Fruit fly (Drosophila melanogaster) whole organism, embryonic: ENCODE results near the gene CG32700.

Experiments
- Atf-2 ChIP-seq: fragments of 200-800 bp; sonication (Bioruptor generic); optimal IDR thresholded peaks from 2 replicates; lab custom pipeline; 2016; ENCODE audit warnings: missing biosample characterization, missing genetic modification characterization
- BEAF-32 ChIP-seq: fragments of 200-800 bp; sonication (Bioruptor generic); optimal IDR thresholded peaks from 3 replicates; lab custom pipeline; 2017; ENCODE audit warnings: missing biosample characterization, missing genetic modification characterization, mild to moderate bottlenecking, moderate library complexity, missing genetic modification reagents
- CG10366 ChIP-seq: fragments of 200-800 bp; sonication (Bioruptor generic); IDR thresholded peaks from 2 replicates; pipeline ENCODE4 v1.3.6; 2022; ENCODE audit warnings: missing biosample characterization, missing genetic modification characterization
- CG10431 ChIP-seq: fragments of 200-800 bp; sonication (Bioruptor generic); optimal IDR thresholded peaks from 3 replicates; lab custom pipeline; 2018; ENCODE audit warnings: missing biosample characterization, mild to moderate bottlenecking, missing genetic modification characterization
- CG11456 ChIP-seq: fragments of 200-800 bp; sonication (Bioruptor generic); IDR thresholded peaks from 3 replicates; pipeline ENCODE4 v1.3.6; 2022; ENCODE audit warnings: missing biosample characterization, missing genetic modification characterization
- CG12659 ChIP-seq: fragments of 200-800 bp; sonication (Bioruptor generic); optimal IDR thresholded peaks from 3 replicates; lab custom pipeline; 2017; ENCODE audit warnings: mild to moderate bottlenecking, missing biosample characterization, missing genetic modification reagents, missing genetic modification characterization
- CG13287 ChIP-seq: fragments of 200-800 bp; sonication (Bioruptor generic); IDR thresholded peaks from 2 replicates; pipeline ENCODE4 v1.3.6; 2022; ENCODE audit warnings: missing biosample characterization, missing genetic modification characterization; ENCODE audit not compliant: partially characterized antibody
- CG13775 ChIP-seq: fragments of 200-800 bp; sonication (Bioruptor generic); optimal IDR thresholded peaks from 3 replicates; lab custom pipeline; 2017; ENCODE audit warnings: missing biosample characterization, mild to moderate bottlenecking, missing genetic modification characterization
- CG14710 ChIP-seq: fragments of 200-800 bp; sonication (Bioruptor generic); optimal IDR thresholded peaks from 3 replicates; lab custom pipeline; 2019; ENCODE audit warnings: missing biosample characterization, mild to moderate bottlenecking, missing genetic modification characterization, moderate library complexity
- CG14860 ChIP-seq: fragments of 200-800 bp; sonication (Bioruptor generic); IDR thresholded peaks from 3 replicates; pipeline ENCODE4 v1.3.6; 2022; ENCODE audit warnings: missing biosample characterization, missing genetic modification characterization; ENCODE audit not compliant: partially characterized antibody
- CG15514 ChIP-seq: fragments of 200-800 bp; sonication (Bioruptor generic); optimal IDR thresholded peaks from 3 replicates; lab custom pipeline; 2017; ENCODE audit warnings: missing biosample characterization, missing genetic modification characterization, mild to moderate bottlenecking, moderate library complexity, missing genetic modification reagents
- CG1603 ChIP-seq: fragments of 200-800 bp; sonication (Bioruptor generic); optimal IDR thresholded peaks from 2 replicates; lab custom pipeline; 2019; ENCODE audit warnings: missing biosample characterization, mild to moderate bottlenecking, missing genetic modification characterization, moderate library complexity
- CG2712 ChIP-seq: fragments of 200-800 bp; optimal IDR thresholded peaks from 3 replicates; lab custom pipeline; 2019; ENCODE audit warnings: missing biosample characterization, mild to moderate bottlenecking, missing genetic modification characterization, moderate library complexity
- CG2889 ChIP-seq: fragments of 200-800 bp; sonication (Bioruptor generic); IDR thresholded peaks from 3 replicates; pipeline ENCODE4 v1.3.6; 2022; ENCODE audit warnings: missing biosample characterization, missing genetic modification characterization
- CG30431 ChIP-seq: fragments of 200-800 bp; sonication (Bioruptor generic); optimal IDR thresholded peaks from 2 replicates; lab custom pipeline; 2017; ENCODE audit warnings: missing biosample characterization, missing genetic modification characterization
- CG4424 ChIP-seq: fragments of 200-800 bp; sonication (Bioruptor generic); optimal IDR thresholded peaks from 3 replicates; lab custom pipeline; 2016; ENCODE audit warnings: missing biosample characterization, missing genetic modification characterization
- CG6654 ChIP-seq: fragments of 200-800 bp; sonication (Bioruptor generic); optimal IDR thresholded peaks from 2 replicates; lab custom pipeline; 2017; ENCODE audit warnings: missing biosample characterization, mild to moderate bottlenecking, missing genetic modification characterization
- Doc3 ChIP-seq: fragments of 200-800 bp; sonication (Bioruptor generic); IDR thresholded peaks from 3 replicates; pipeline ENCODE4 v1.3.6; 2022; ENCODE audit warnings: missing biosample characterization, missing genetic modification characterization; ENCODE audit not compliant: partially characterized antibody
- Dp ChIP-seq: fragments of 200-800 bp; sonication (Bioruptor generic); optimal IDR thresholded peaks from 2 replicates; lab custom pipeline; 2018; ENCODE audit warnings: missing biosample characterization, mild to moderate bottlenecking, missing genetic modification characterization, moderate library complexity
- Dref ChIP-seq: fragments of 200-800 bp; sonication (Bioruptor generic); IDR thresholded peaks from 2 replicates; pipeline ENCODE4 v1.3.6; 2022; ENCODE audit warnings: missing biosample characterization, missing genetic modification characterization
- H2.0 ChIP-seq: fragments of 200-800 bp; sonication (Bioruptor generic); IDR thresholded peaks from 2 replicates; pipeline ENCODE4 v1.3.6; 2022; ENCODE audit warnings: missing biosample characterization, missing genetic modification characterization
- HLH3B ChIP-seq: fragments of 200-800 bp; sonication (Bioruptor generic); IDR thresholded peaks from 2 replicates; pipeline ENCODE4 v1.3.6; 2022; ENCODE audit warnings: missing biosample characterization, missing genetic modification characterization
- Hmr ChIP-seq: fragments of 200-800 bp; sonication (Bioruptor generic); optimal IDR thresholded peaks from 3 replicates; lab custom pipeline; 2017; ENCODE audit warnings: mild to moderate bottlenecking, missing biosample characterization, missing genetic modification reagents, missing genetic modification characterization
- MBD-R2 ChIP-seq: fragments of 200-800 bp; sonication (Bioruptor generic); IDR thresholded peaks from 2 replicates; pipeline ENCODE4 v1.3.6; 2022; ENCODE audit warnings: missing biosample characterization, missing genetic modification characterization
- Med ChIP-seq: fragments of 200-800 bp; sonication (Bioruptor generic); peaks from one replicate; lab custom pipeline; 2016; ENCODE audit warnings: missing biosample characterization, missing genetic modification characterization, mild to moderate bottlenecking, inconsistent platforms, moderate library complexity
- Pdp1 ChIP-seq, 2 experiments: fragments of 200-800 bp; sonication (Bioruptor generic); optimal IDR thresholded peaks; 3 replicates each; lab custom pipeline; 2016; ENCODE audit warnings: missing biosample characterization in 2 of 2, missing genetic modification characterization in 2 of 2, mild to moderate bottlenecking in 1 of 2, moderate library complexity in 1 of 2
- Ravus ChIP-seq: fragments of 200-800 bp; sonication (Bioruptor generic); IDR thresholded peaks from 2 replicates; pipeline ENCODE4 v1.3.6; 2022; ENCODE audit warnings: missing biosample characterization, missing genetic modification characterization
- Scr ChIP-seq: fragments of 200-800 bp; sonication (Bioruptor generic); IDR thresholded peaks from 2 replicates; pipeline ENCODE4 v1.3.6; 2022; ENCODE audit warnings: missing biosample characterization, missing genetic modification characterization; ENCODE audit not compliant: partially characterized antibody
- Sry-β ChIP-seq: fragments of 200-800 bp; sonication (Bioruptor generic); optimal IDR thresholded peaks from 2 replicates; lab custom pipeline; 2018; ENCODE audit warnings: missing biosample characterization, mild to moderate bottlenecking, missing genetic modification characterization, moderate library complexity
- TFAM ChIP-seq: fragments of 200-800 bp; sonication (Bioruptor generic); optimal IDR thresholded peaks from 2 replicates; lab custom pipeline; 2017; ENCODE audit warnings: missing biosample characterization, missing genetic modification characterization, inconsistent platforms
- Xbp1 ChIP-seq: fragments of 200-800 bp; sonication (Bioruptor generic); optimal IDR thresholded peaks from 3 replicates; lab custom pipeline; 2016; ENCODE audit warnings: missing biosample characterization, mild to moderate bottlenecking, missing genetic modification characterization
- ase ChIP-seq: fragments of 200-800 bp; sonication (Bioruptor generic); IDR thresholded peaks from 3 replicates; pipeline ENCODE4 v1.3.6; 2022; ENCODE audit warnings: missing biosample characterization, missing genetic modification characterization
- bcd ChIP-seq: fragments of 200-800 bp; sonication (Bioruptor generic); optimal IDR thresholded peaks from 2 replicates; lab custom pipeline; 2017; ENCODE audit warnings: missing biosample characterization, mild to moderate bottlenecking, missing genetic modification characterization
- croc ChIP-seq: fragments of 200-800 bp; sonication (Bioruptor generic); conservative IDR thresholded peaks from 3 replicates; pipeline ENCODE4 v1.3.6; 2022; ENCODE audit warnings: missing biosample characterization, missing genetic modification characterization
- ftz-f1 ChIP-seq: fragments of 200-800 bp; sonication (Bioruptor generic); optimal IDR thresholded peaks from 2 replicates; lab custom pipeline; 2016; ENCODE audit warnings: missing biosample characterization, missing genetic modification characterization
- gce ChIP-seq: fragments of 200-800 bp; sonication (Bioruptor generic); IDR thresholded peaks from 3 replicates; pipeline ENCODE4 v1.3.6; 2022; ENCODE audit warnings: missing biosample characterization, missing genetic modification characterization
- gfzf ChIP-seq: fragments of 200-800 bp; sonication (Bioruptor generic); optimal IDR thresholded peaks from 2 replicates; lab custom pipeline; 2016; ENCODE audit warnings: missing biosample characterization, mild to moderate bottlenecking, missing genetic modification characterization, moderate library complexity
- grau ChIP-seq: fragments of 200-800 bp; optimal IDR thresholded peaks from 3 replicates; lab custom pipeline; 2019; ENCODE audit warnings: missing biosample characterization, mild to moderate bottlenecking, missing genetic modification characterization, moderate library complexity
- insv ChIP-seq, 2 experiments: fragments of 200-800 bp; sonication (Bioruptor generic); optimal IDR thresholded peaks; 3 replicates each; lab custom pipeline; 2016 to 2018; ENCODE audit warnings: missing biosample characterization in 2 of 2, missing genetic modification characterization in 2 of 2
- mam ChIP-seq: fragments of 200-800 bp; sonication (Bioruptor generic); optimal IDR thresholded peaks from 3 replicates; lab custom pipeline; 2016; ENCODE audit warnings: missing biosample characterization, missing genetic modification characterization
- nerfin-2 ChIP-seq: fragments of 200-800 bp; sonication (Bioruptor generic); IDR thresholded peaks from 2 replicates; pipeline ENCODE4 v1.3.6; 2022; ENCODE audit warnings: missing biosample characterization, missing genetic modification characterization; ENCODE audit not compliant: partially characterized antibody
- pho ChIP-seq: fragments of 200-800 bp; sonication (Bioruptor generic); optimal IDR thresholded peaks from 2 replicates; lab custom pipeline; 2016; ENCODE audit warnings: missing biosample characterization, missing genetic modification characterization
- psq ChIP-seq: fragments of 200-800 bp; sonication (Bioruptor generic); optimal IDR thresholded peaks from 2 replicates; lab custom pipeline; 2017; ENCODE audit warnings: missing biosample characterization, missing genetic modification characterization
- repo ChIP-seq: fragments of 200-800 bp; sonication (Bioruptor generic); optimal IDR thresholded peaks from 2 replicates; lab custom pipeline; 2016; ENCODE audit warnings: missing biosample characterization, missing genetic modification characterization
- slou ChIP-seq: fragments of 200-800 bp; sonication (Bioruptor generic); optimal IDR thresholded peaks from 3 replicates; lab custom pipeline; 2016; ENCODE audit warnings: missing biosample characterization, missing genetic modification characterization
- so ChIP-seq: fragments of 200-800 bp; sonication (Bioruptor generic); IDR thresholded peaks from 3 replicates; pipeline ENCODE4 v1.3.6; 2022; ENCODE audit warnings: missing biosample characterization, missing genetic modification characterization
- tgo ChIP-seq: fragments of 200-800 bp; sonication (Bioruptor generic); IDR thresholded peaks from 3 replicates; pipeline ENCODE4 v1.3.6; 2022; ENCODE audit warnings: missing biosample characterization, missing genetic modification characterization
- twi ChIP-seq: fragments of 200-800 bp; optimal IDR thresholded peaks from 2 replicates; lab custom pipeline; 2019; ENCODE audit warnings: missing biosample characterization, mild to moderate bottlenecking, missing genetic modification characterization, moderate library complexity
- zf30C ChIP-seq: fragments of 200-800 bp; sonication (Bioruptor generic); optimal IDR thresholded peaks from 3 replicates; lab custom pipeline; 2018; ENCODE audit warnings: missing biosample characterization, mild to moderate bottlenecking, missing genetic modification characterization

The CG32700 gene

DNA sequence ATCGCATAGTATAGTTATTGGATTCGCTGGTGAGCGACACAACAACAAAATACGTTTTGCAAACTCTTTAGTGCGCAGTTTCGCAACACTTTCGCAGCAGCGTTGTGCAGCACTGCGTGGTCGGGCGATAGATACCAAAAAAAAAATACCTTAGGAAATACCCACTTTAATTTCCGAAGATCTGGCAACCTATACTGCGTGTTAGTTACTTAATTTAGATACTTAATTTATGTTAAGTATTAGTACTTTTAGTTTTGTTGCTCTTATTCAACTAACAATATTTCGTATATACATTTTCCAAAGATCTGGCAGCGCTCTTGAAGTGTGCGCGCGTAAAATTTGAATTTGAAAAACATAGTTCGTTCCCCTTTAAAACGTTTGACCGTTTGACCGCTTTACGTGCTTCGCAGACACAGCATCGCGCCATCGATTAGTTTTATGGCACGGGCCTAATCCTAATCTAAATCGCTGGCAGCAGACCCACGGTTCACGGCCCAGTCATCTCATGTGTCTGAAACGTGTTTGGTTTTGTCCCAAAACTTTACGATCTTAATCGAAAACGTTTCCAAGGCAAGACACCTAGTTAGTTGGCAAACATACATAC is 29.4 kb upstream of the CG32700 start, which contains the start of gene LPCAT (continued):
- no peak for TF ChIP-seq insv (GFP tag; optimal IDR thresholded peaks at IDR 0.05; lab: Kevin White, UChicago)
- TF ChIP-seq CG10366 (GFP tag; lab: Robert Waterston, UW): peak; percentile 76
- peak; percentile 80 for TF ChIP-seq Doc3
- TF ChIP-seq Scr (GFP tag; lab: Robert Waterston, UW): peak; percentile 82
- peak; percentile 28 for TF ChIP-seq grau (tag; lab: Kevin White, UChicago)
- peak; percentile 88 for TF ChIP-seq CG15514 (GFP tag; lab: Kevin White, UChicago)
- TF ChIP-seq ftz-f1 (GFP tag; lab: Kevin White, UChicago): no peak
- TF ChIP-seq repo (GFP tag; lab: Kevin White, UChicago): peak; percentile 66
- TF ChIP-seq Dref (GFP tag; lab: Robert Waterston, UW): peak; percentile 53
- peak; percentile 76 to 89 for TF ChIP-seq Pdp1 (GFP tag; optimal IDR thresholded peaks at IDR 0.05; lab: Kevin White, UChicago)
- peak; percentile 90 for TF ChIP-seq mam (GFP tag; lab: Kevin White, UChicago)
- TF ChIP-seq H2.0 (GFP tag; lab: Robert Waterston, UW): peak; percentile 78
- TF ChIP-seq CG13287 (GFP tag; lab: Robert Waterston, UW): peak; percentile 90
- TF ChIP-seq nerfin-2 (GFP tag; lab: Robert Waterston, UW): peak; percentile 48
- TF ChIP-seq CG4424 (GFP tag; lab: Kevin White, UChicago): peak; percentile 62
- peak; percentile 94 for TF ChIP-seq Med (GFP tag; lab: Kevin White, UChicago)
- TF ChIP-seq CG12659 (GFP tag; lab: Kevin White, UChicago): peak; percentile 73
- TF ChIP-seq CG14860 (GFP tag; lab: Robert Waterston, UW): peak; percentile 49; the same call in 1 of the 3 replicates
- TF ChIP-seq Atf-2 (GFP tag; lab: Kevin White, UChicago): peak; percentile 34
- peak; percentile 54 for TF ChIP-seq CG13775 (GFP tag; lab: Kevin White, UChicago)
- TF ChIP-seq CG2712: peak; percentile 40
- peak; percentile 37 for TF ChIP-seq CG30431 (GFP tag; lab: Kevin White, UChicago)
- TF ChIP-seq twi (tag; lab: Kevin White, UChicago): no peak
- TF ChIP-seq TFAM (GFP tag; lab: Kevin White, UChicago): no peak
- TF ChIP-seq gfzf: peak; percentile 54
- TF ChIP-seq croc (GFP tag; lab: Robert Waterston, UW): peak; percentile 56
- peak; percentile 5; the same call in 1 of the 2 replicates for TF ChIP-seq Ravus (GFP tag; lab: Robert Waterston, UW)
- TF ChIP-seq Dp (GFP tag; lab: Kevin White, UChicago): peak; percentile 86
- TF ChIP-seq CG11456 (GFP tag; lab: Robert Waterston, UW): peak; percentile 85
- TF ChIP-seq CG2889 (GFP tag; lab: Robert Waterston, UW): peak; percentile 81
- TF ChIP-seq Hmr (GFP tag; lab: Kevin White, UChicago): peak; percentile 79
- TF ChIP-seq bcd: peak; percentile 86
- no peak for TF ChIP-seq psq
- peak; percentile 58 for TF ChIP-seq CG1603 (tag; lab: Kevin White, UChicago)
- peak; percentile 85 for TF ChIP-seq CG14710 (tag; lab: Kevin White, UChicago)
- TF ChIP-seq BEAF-32 (GFP tag; lab: Kevin White, UChicago): peak; percentile 85
- TF ChIP-seq Sry-β (GFP tag; lab: Kevin White, UChicago): no peak
- no peak; the same call in 2 of the 3 replicates for TF ChIP-seq so (GFP tag; lab: Robert Waterston, UW)
- peak; percentile 67; the same call in 2 of the 3 replicates for TF ChIP-seq ase
- no peak for TF ChIP-seq zf30C (GFP tag; lab: Kevin White, UChicago)
- peak; percentile 80 for TF ChIP-seq slou
- no peak for TF ChIP-seq CG6654
- peak; percentile 73 for TF ChIP-seq Xbp1 (GFP tag; lab: Kevin White, UChicago)
- no peak for TF ChIP-seq CG10431
- peak; percentile 64; the same call in 2 of the 3 replicates for TF ChIP-seq tgo
- TF ChIP-seq MBD-R2 (GFP tag; lab: Robert Waterston, UW): peak; percentile 59
- TF ChIP-seq HLH3B: peak; percentile 63; the same call in 1 of the 2 replicates
- 0 out of 3 replicates have a peak, but pooled peaks have one; percentile 55 for TF ChIP-seq gce (GFP tag; lab: Robert Waterston, UW)
- TF ChIP-seq pho (GFP tag; lab: Kevin White, UChicago): peak; percentile 60
